Worm (Caenorhabditis elegans): Measurements from ENCODE around the gene ceh-20.

DNA sequence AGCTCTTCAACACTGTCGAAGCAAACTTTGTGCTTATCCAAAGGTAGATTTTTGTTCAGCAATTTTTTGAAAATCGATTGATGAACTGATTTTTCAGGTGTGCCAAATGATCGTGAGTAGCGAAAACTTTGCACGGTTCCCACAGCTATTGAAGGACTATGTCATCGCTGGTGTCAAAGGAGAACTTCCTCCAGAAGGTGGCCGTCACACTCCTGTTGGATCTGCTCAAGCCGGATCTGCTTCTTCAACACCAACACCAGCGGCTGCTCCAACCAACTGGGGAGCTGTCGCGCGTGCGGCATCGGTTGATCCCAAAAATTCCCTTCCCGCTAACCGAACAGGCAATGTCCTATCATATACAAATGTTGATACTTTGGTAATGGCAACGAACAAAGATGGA, 26.3 kb upstream of the ceh-20 start:
- TF ChIP-seq zag-1 (tag; optimal IDR thresholded peaks at IDR 0.05) (no peak), nhr-67 (tag; optimal IDR thresholded peaks at IDR 0.05) (no peak), snpc-4 (tag; optimal IDR thresholded peaks at IDR 0.05) (no peak), mdl-1 (tag; optimal IDR thresholded peaks at IDR 0.05) (no peak), nhr-12 (tag; optimal IDR thresholded peaks at IDR 0.05) (no peak), unc-39 (tag; optimal IDR thresholded peaks at IDR 0.05) (no peak), nhr-76 (tag; optimal IDR thresholded peaks at IDR 0.05) (no peak), egl-27 (tag; optimal IDR thresholded peaks at IDR 0.05) (no peak), jun-1 (tag; optimal IDR thresholded peaks at IDR 0.05) (no peak), ztf-4 (tag; optimal IDR thresholded peaks at IDR 0.05) (no peak)

All from whole organism, L3 larva.